Worm (Caenorhabditis elegans): ENCODE data around the gene ghi-1.

Gene ghi-1

DNA sequence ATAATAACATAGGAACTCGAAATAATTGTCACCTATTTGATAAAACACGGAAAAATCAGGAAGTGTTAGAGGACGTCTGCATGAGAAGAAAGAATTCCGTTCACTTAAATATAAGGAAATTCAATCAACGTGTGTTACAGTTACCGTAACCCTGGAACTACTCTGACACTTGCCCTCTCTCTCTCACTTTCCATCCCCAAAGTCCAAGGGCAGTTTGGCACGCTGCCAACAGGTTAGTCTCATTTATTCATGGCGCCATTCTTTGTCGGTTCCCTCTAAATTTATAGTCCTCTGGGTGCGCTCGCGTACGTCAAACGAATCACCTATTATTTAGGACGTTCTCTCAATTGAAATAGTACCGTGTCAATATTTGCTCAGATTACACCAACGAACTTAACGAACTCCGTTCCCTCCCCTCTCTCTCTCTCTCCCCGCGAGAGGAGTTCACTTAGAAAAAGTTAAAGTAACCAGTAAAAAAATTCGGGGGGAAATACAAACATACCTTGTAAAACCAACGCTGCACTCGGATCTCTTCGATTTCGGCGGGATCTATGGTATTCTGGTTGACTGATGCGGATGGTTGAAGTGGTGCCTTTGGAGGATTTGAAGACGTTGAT, 25.8 kb upstream of the ghi-1 start:
- no peak for TF ChIP-seq nhr-21 (tag; optimal IDR thresholded peaks at IDR 0.05)
- no peak for TF ChIP-seq aly-2 (tag; optimal IDR thresholded peaks at IDR 0.05)
- TF ChIP-seq blmp-1 (tag; optimal IDR thresholded peaks at IDR 0.05; ENCODE audit: insufficient read depth): peak; percentile 47
- TF ChIP-seq fos-1 (tag; optimal IDR thresholded peaks at IDR 0.05): no peak
- TF ChIP-seq nhr-6 (tag; optimal IDR thresholded peaks at IDR 0.05): no peak
- TF ChIP-seq F13H6.1 (tag; optimal IDR thresholded peaks at IDR 0.05): peak; percentile 35
- TF ChIP-seq ZK546.5 (tag; optimal IDR thresholded peaks at IDR 0.05): no peak
- peak; percentile 44 for TF ChIP-seq nhr-25 (tag; optimal IDR thresholded peaks at IDR 0.05)

DNA sequence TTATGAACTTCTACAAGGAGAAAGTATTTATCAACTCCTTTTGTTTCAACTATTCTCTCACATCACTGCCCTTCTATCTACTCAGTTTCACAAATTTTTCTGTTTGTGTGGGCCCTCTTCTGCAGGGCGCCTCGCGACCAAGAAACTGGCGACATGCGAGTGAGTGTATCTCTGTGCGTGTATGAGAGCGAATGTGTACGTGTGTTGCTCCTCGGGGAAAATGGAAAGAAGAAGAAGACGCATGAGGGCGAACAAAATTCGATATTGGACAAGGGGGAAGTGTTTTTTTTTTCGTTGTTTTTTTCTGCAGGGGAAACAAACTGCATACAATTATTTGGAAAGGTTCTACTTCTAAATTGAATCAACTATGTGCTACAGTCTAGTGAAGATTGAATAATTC, 25.0 kb upstream of the ghi-1 start:
- TF ChIP-seq ZK546.5 (tag; optimal IDR thresholded peaks at IDR 0.05) (no peak), fos-1 (tag; optimal IDR thresholded peaks at IDR 0.05) (peak; percentile 12), lsy-2 (tag; optimal IDR thresholded peaks at IDR 0.05) (peak in 1 of 2 experiments; percentile 29), aly-2 (tag; optimal IDR thresholded peaks at IDR 0.05) (no peak), unc-39 (tag; optimal IDR thresholded peaks at IDR 0.05) (no peak), zag-1 (tag; optimal IDR thresholded peaks at IDR 0.05) (peak; percentile 56), nhr-10 (tag; optimal IDR thresholded peaks at IDR 0.05) (no peak), C34F6.9 (tag; optimal IDR thresholded peaks at IDR 0.05) (peak; percentile 49)

DNA sequence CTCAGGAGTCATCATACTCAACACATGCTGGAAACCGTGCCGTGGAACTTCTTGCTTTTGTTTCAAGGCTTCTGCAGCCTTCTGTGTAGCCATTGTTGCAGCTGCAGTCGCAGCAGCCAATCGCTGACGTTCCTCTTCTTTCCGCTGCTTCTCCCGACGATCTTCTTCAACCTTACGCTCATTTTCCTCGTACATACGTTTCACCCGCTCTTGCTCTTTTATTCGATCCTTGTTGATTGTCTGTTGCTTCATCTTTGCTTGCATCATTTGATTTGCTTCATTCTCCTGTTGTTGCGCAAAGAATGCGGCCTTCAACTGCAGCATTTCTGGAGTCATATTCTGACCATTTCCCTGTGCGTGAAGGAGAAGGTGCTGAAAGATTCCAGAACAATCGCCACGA, 23.9 kb upstream of the ghi-1 start:
- TF ChIP-seq ztf-4 (tag; optimal IDR thresholded peaks at IDR 0.05): no peak
- no peak for TF ChIP-seq nhr-12 (tag; optimal IDR thresholded peaks at IDR 0.05)
- TF ChIP-seq R02D3.7 (tag; optimal IDR thresholded peaks at IDR 0.05): no peak

DNA sequence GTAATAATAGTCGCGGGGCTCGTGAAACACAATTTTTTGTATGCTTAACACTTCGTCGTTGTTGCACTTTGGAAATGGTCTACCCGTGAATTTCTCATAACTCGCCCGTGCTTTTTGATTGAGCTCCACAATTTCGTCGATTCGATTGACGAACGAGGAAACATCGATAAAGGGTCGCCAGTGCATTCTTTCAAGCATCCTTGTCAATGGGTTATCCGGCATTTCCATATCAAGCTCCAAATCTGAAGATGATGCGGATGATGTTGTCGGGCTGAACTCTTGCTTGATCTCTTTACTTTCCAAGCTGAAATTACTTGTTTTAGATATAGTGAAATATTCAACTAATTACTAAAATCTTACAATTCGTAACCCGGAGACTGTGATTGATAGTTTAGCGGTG, 18.6 kb upstream of the ghi-1 start:
- TF ChIP-seq sma-3 (GFP tag; optimal IDR thresholded peaks at IDR 0.05): no peak

DNA sequence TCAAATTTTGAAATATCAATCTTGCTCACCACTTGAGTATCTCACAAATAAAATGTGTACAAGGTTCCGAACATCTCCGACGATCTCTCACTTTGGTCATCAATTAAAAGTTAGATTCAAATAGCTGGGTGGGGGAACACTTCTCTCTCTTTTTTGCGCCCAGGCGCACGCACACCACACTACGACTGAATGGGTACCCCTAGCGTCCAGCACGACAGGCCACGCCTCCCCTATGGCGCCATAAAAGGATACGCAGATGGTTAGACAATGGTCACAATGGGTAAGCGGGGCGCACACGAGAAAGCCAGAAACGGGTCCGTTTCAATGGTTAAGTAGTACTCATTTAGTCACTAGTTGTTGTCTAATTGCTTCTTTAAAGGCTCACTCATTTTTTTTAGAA, 16.6 kb upstream of the ghi-1 start:
- TF ChIP-seq fos-1 (tag; optimal IDR thresholded peaks at IDR 0.05) (no peak), skn-1 (tag; optimal IDR thresholded peaks at IDR 0.05) (no peak), lsy-2 (tag; optimal IDR thresholded peaks at IDR 0.05) (no peak), nhr-12 (tag; optimal IDR thresholded peaks at IDR 0.05) (no peak), nhr-21 (tag; optimal IDR thresholded peaks at IDR 0.05) (no peak), sem-4 (tag; optimal IDR thresholded peaks at IDR 0.05) (no peak), sma-3 (GFP tag; optimal IDR thresholded peaks at IDR 0.05) (no peak), alr-1 (tag; optimal IDR thresholded peaks at IDR 0.05) (no peak), egl-27 (tag; optimal IDR thresholded peaks at IDR 0.05) (no peak), unc-39 (tag; optimal IDR thresholded peaks at IDR 0.05) (no peak), ceh-16 (tag; optimal IDR thresholded peaks at IDR 0.05) (no peak), lin-13 (GFP tag; optimal IDR thresholded peaks at IDR 0.05) (no peak), lin-11 (tag; optimal IDR thresholded peaks at IDR 0.05) (no peak), nhr-77 (tag; optimal IDR thresholded peaks at IDR 0.05) (no peak), ztf-11 (tag; optimal IDR thresholded peaks at IDR 0.05) (no peak), elt-1 (tag; optimal IDR thresholded peaks at IDR 0.05) (no peak), peb-1 (tag; optimal IDR thresholded peaks at IDR 0.05) (no peak), ama-1 (optimal IDR thresholded peaks at IDR 0.05) (no peak), ZK546.5 (tag; optimal IDR thresholded peaks at IDR 0.05) (no peak), C34F6.9 (tag; optimal IDR thresholded peaks at IDR 0.05) (peak; percentile 11), mdl-1 (tag; optimal IDR thresholded peaks at IDR 0.05) (no peak), F13H6.1 (tag; optimal IDR thresholded peaks at IDR 0.05) (peak; percentile 35), unc-55 (GFP tag; optimal IDR thresholded peaks at IDR 0.05) (peak; percentile 21), dmd-4 (tag; optimal IDR thresholded peaks at IDR 0.05) (no peak), R02D3.7 (tag; optimal IDR thresholded peaks at IDR 0.05) (no peak)

DNA sequence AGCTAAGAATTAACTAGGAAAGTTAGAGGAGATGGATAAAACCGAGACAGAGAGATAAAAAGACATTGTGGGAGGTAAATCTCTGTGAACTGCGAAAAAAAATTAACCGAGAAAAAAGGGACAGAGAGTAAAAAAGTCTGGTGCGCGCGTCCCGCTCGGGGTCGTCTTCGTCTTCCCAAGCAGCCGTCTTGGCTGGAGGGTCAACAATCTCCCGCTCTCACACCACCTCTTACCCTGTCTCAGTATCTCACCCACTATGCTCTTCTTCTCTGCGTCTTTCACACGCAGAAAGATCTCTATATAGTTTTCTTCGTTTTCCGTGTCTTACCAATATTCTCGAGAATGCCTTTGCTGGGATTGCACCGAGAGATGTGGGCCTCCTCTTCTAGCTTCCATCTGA, 13.9 kb upstream of the ghi-1 start:
- TF ChIP-seq lin-13 (GFP tag; optimal IDR thresholded peaks at IDR 0.05): peak; percentile 15
- TF ChIP-seq aly-2 (tag; optimal IDR thresholded peaks at IDR 0.05): no peak
- peak; percentile 61 for TF ChIP-seq C34F6.9 (tag; optimal IDR thresholded peaks at IDR 0.05)
- TF ChIP-seq sma-3 (GFP tag; optimal IDR thresholded peaks at IDR 0.05): peak; percentile 15
- no peak for TF ChIP-seq ama-1 (optimal IDR thresholded peaks at IDR 0.05)
- no peak for TF ChIP-seq alr-1 (tag; optimal IDR thresholded peaks at IDR 0.05)
- no peak for TF ChIP-seq R02D3.7 (tag; optimal IDR thresholded peaks at IDR 0.05)
- no peak for TF ChIP-seq ztf-11 (tag; optimal IDR thresholded peaks at IDR 0.05)
- TF ChIP-seq nhr-21 (tag; optimal IDR thresholded peaks at IDR 0.05): peak; percentile 43
- TF ChIP-seq F13H6.1 (tag; optimal IDR thresholded peaks at IDR 0.05): peak; percentile 67
- TF ChIP-seq egl-27 (tag; optimal IDR thresholded peaks at IDR 0.05): peak; percentile 41
- peak; percentile 5 to 27 for TF ChIP-seq mdl-1 (tag; optimal IDR thresholded peaks at IDR 0.05)
- TF ChIP-seq unc-55 (GFP tag; optimal IDR thresholded peaks at IDR 0.05): peak; percentile 54
- no peak for TF ChIP-seq lin-11 (tag; optimal IDR thresholded peaks at IDR 0.05)
- peak; percentile 77 for TF ChIP-seq sma-9 (GFP tag; optimal IDR thresholded peaks at IDR 0.05)
- no peak for TF ChIP-seq sma-9 (tag; optimal IDR thresholded peaks at IDR 0.05)
- TF ChIP-seq unc-39 (tag; optimal IDR thresholded peaks at IDR 0.05): no peak
- TF ChIP-seq peb-1 (tag; optimal IDR thresholded peaks at IDR 0.05): no peak
- TF ChIP-seq crh-2 (tag; optimal IDR thresholded peaks at IDR 0.05): peak; percentile 38
- TF ChIP-seq sem-4 (tag; optimal IDR thresholded peaks at IDR 0.05): no peak
- TF ChIP-seq snpc-4 (tag; optimal IDR thresholded peaks at IDR 0.05): no peak
- TF ChIP-seq zag-1 (tag; optimal IDR thresholded peaks at IDR 0.05): no peak
- TF ChIP-seq blmp-1 (tag; optimal IDR thresholded peaks at IDR 0.05; ENCODE audit: insufficient read depth): peak; percentile 44
- TF ChIP-seq lsy-2 (tag; optimal IDR thresholded peaks at IDR 0.05): peak in 1 of 2 experiments; percentile 41
- TF ChIP-seq fos-1 (tag; optimal IDR thresholded peaks at IDR 0.05): peak; percentile 50
- peak; percentile 47 for TF ChIP-seq nhr-25 (tag; optimal IDR thresholded peaks at IDR 0.05)
- TF ChIP-seq nhr-12 (tag; optimal IDR thresholded peaks at IDR 0.05): no peak
- peak; percentile 80 for TF ChIP-seq nhr-129 (tag; optimal IDR thresholded peaks at IDR 0.05)

Data from whole organism, L2 larva.